Fruit fly (Drosophila melanogaster): ENCODE measurements around the gene CG5644.

- TF ChIP-seq CG8478 (optimal IDR thresholded peaks at IDR 0.05) (no peak), Dll (optimal IDR thresholded peaks at IDR 0.05) (no peak), psq (optimal IDR thresholded peaks at IDR 0.05) (no peak), EcR (GFP tag; optimal IDR thresholded peaks at IDR 0.05) (no peak)
These were observed 47.8 kb downstream of the CG5644 start for dm6 chr3L:8931916-8932315.

Measured in whole organism.